Worm (Caenorhabditis elegans) whole organism, mixed stage, embryonic: ENCODE measurements around the gene Y22D7AL.11.

Experiments used
- M03D4.4 ChIP-seq: sonication (generic microtip); optimal IDR thresholded peaks from 2 replicates; lab custom pipeline; 2017; ENCODE audit warnings: mild to moderate bottlenecking, missing genetic modification characterization, missing compliant biosample characterization
- bed-3 ChIP-seq: fragments of 200-800 bp; sonication (Bioruptor generic); optimal IDR thresholded peaks from 3 replicates; lab custom pipeline; 2018; ENCODE audit warnings: mild to moderate bottlenecking, missing genetic modification characterization, moderate library complexity, missing compliant biosample characterization
- blmp-1 ChIP-seq: fragments of 150-350 bp; optimal IDR thresholded peaks from 2 replicates; lab custom pipeline; 2014; ENCODE audit warnings: missing biosample characterization, missing genetic modification characterization
- ceh-39 ChIP-seq: fragments of 150-350 bp; optimal IDR thresholded peaks from 2 replicates; lab custom pipeline; 2014; ENCODE audit warnings: missing biosample characterization, missing genetic modification characterization
- ceh-43 ChIP-seq: fragments of 200-800 bp; sonication (Bioruptor generic); optimal IDR thresholded peaks from 2 replicates; lab custom pipeline; 2018; ENCODE audit warnings: mild to moderate bottlenecking, missing genetic modification characterization, moderate library complexity, missing compliant biosample characterization
- ceh-83 ChIP-seq: fragments of 200-800 bp; sonication (Bioruptor generic); optimal IDR thresholded peaks from 2 replicates; lab custom pipeline; 2018; ENCODE audit warnings: mild to moderate bottlenecking, missing genetic modification characterization, missing compliant biosample characterization
- ces-1 ChIP-seq: fragments of 150-350 bp; optimal IDR thresholded peaks from 2 replicates; lab custom pipeline; 2014; ENCODE audit warnings: missing biosample characterization, missing genetic modification reagents, missing genetic modification characterization
- cnd-1 ChIP-seq: fragments of 200-800 bp; sonication (Bioruptor generic); optimal IDR thresholded peaks from 2 replicates; lab custom pipeline; 2018; ENCODE audit warnings: mild to moderate bottlenecking, missing genetic modification characterization, missing compliant biosample characterization
- drap-1 ChIP-seq: fragments of 200-800 bp; sonication (Bioruptor generic); optimal IDR thresholded peaks from 3 replicates; lab custom pipeline; 2018; ENCODE audit warnings: mild to moderate bottlenecking, missing genetic modification characterization, missing compliant biosample characterization
- elt-1 ChIP-seq: sonication (generic microtip); optimal IDR thresholded peaks from 2 replicates; lab custom pipeline; 2017; ENCODE audit warnings: missing genetic modification characterization, mild to moderate bottlenecking, missing compliant biosample characterization, antibody characterized with exemption, moderate library complexity, borderline replicate concordance; ENCODE audit not compliant: insufficient read depth
- elt-3 ChIP-seq: fragments of 150-350 bp; optimal IDR thresholded peaks from 2 replicates; lab custom pipeline; 2014; ENCODE audit warnings: missing biosample characterization, missing genetic modification characterization
- ham-2 ChIP-seq: fragments of 200-800 bp; sonication (Bioruptor generic); optimal IDR thresholded peaks from 2 replicates; lab custom pipeline; 2018; ENCODE audit warnings: mild to moderate bottlenecking, missing genetic modification characterization, missing compliant biosample characterization
- hlh-1 ChIP-seq: fragments of 150-350 bp; optimal IDR thresholded peaks from 2 replicates; lab custom pipeline; 2014; ENCODE audit warnings: missing biosample characterization, missing genetic modification reagents, missing genetic modification characterization
- lin-13 ChIP-seq: fragments of 150-350 bp; optimal IDR thresholded peaks from 2 replicates; lab custom pipeline; 2014; ENCODE audit warnings: missing biosample characterization, missing genetic modification characterization
- lin-32 ChIP-seq: fragments of 200-800 bp; sonication (Bioruptor generic); optimal IDR thresholded peaks from 2 replicates; lab custom pipeline; 2018; ENCODE audit warnings: mild to moderate bottlenecking, missing genetic modification characterization, missing compliant biosample characterization
- mab-5 ChIP-seq: fragments of 150-350 bp; optimal IDR thresholded peaks from 2 replicates; lab custom pipeline; 2014; ENCODE audit warnings: missing biosample characterization, missing genetic modification characterization
- mep-1 ChIP-seq: fragments of 150-350 bp; optimal IDR thresholded peaks from 2 replicates; lab custom pipeline; 2017; ENCODE audit warnings: missing biosample characterization, missing genetic modification reagents, missing genetic modification characterization, inconsistent platforms
- mls-2 ChIP-seq: sonication (generic microtip); optimal IDR thresholded peaks from 2 replicates; lab custom pipeline; 2016; ENCODE audit warnings: mild to moderate bottlenecking, missing genetic modification characterization, moderate library complexity, missing compliant biosample characterization
- nhr-12 ChIP-seq: fragments of 150-350 bp; optimal IDR thresholded peaks from 2 replicates; lab custom pipeline; 2014; ENCODE audit warnings: missing biosample characterization, missing genetic modification characterization
- nhr-2 ChIP-seq: fragments of 150-350 bp; optimal IDR thresholded peaks from 2 replicates; lab custom pipeline; 2014; ENCODE audit warnings: missing biosample characterization, missing genetic modification characterization
- nhr-237 ChIP-seq: fragments of 150-350 bp; optimal IDR thresholded peaks from 2 replicates; lab custom pipeline; 2014; ENCODE audit warnings: missing biosample characterization, missing genetic modification characterization
- nhr-28 ChIP-seq: fragments of 150-350 bp; optimal IDR thresholded peaks from 2 replicates; lab custom pipeline; 2014; ENCODE audit warnings: missing biosample characterization, missing genetic modification characterization
- nhr-76 ChIP-seq: sonication (generic microtip); optimal IDR thresholded peaks from 2 replicates; lab custom pipeline; 2017; ENCODE audit warnings: missing biosample characterization, missing genetic modification characterization
- pha-4 ChIP-seq: fragments of 150-350 bp; optimal IDR thresholded peaks from 2 replicates; lab custom pipeline; 2018; ENCODE audit warnings: missing biosample characterization, missing genetic modification reagents, missing genetic modification characterization
- sem-2 ChIP-seq: fragments of 200-800 bp; sonication (Bioruptor generic); optimal IDR thresholded peaks from 2 replicates; lab custom pipeline; 2018; ENCODE audit warnings: mild to moderate bottlenecking, missing genetic modification characterization, missing compliant biosample characterization
- snpc-4 ChIP-seq: fragments of 150-350 bp; optimal IDR thresholded peaks from 2 replicates; lab custom pipeline; 2014; ENCODE audit warnings: missing biosample characterization, missing genetic modification characterization
- sptf-1 ChIP-seq: sonication (generic microtip); optimal IDR thresholded peaks from 2 replicates; lab custom pipeline; 2017; ENCODE audit warnings: mild to moderate bottlenecking, missing genetic modification characterization, moderate library complexity, missing compliant biosample characterization
- tbx-8 ChIP-seq: fragments of 200-800 bp; sonication (Bioruptor generic); optimal IDR thresholded peaks from 2 replicates; lab custom pipeline; 2018; ENCODE audit warnings: mild to moderate bottlenecking, missing genetic modification characterization, moderate library complexity, missing compliant biosample characterization
- unc-120 ChIP-seq: sonication (generic microtip); optimal IDR thresholded peaks from 2 replicates; lab custom pipeline; 2017; ENCODE audit warnings: missing genetic modification characterization, missing compliant biosample characterization; ENCODE audit not compliant: poor library complexity, severe bottlenecking
- unc-39 ChIP-seq: fragments of 150-350 bp; optimal IDR thresholded peaks from 2 replicates; lab custom pipeline; 2014; ENCODE audit warnings: missing biosample characterization, missing genetic modification characterization
- unc-62 ChIP-seq: fragments of 150-350 bp; optimal IDR thresholded peaks from 2 replicates; lab custom pipeline; 2014; ENCODE audit warnings: missing biosample characterization, missing genetic modification reagents, missing genetic modification characterization
- zip-8 ChIP-seq: fragments of 150-350 bp; optimal IDR thresholded peaks from 2 replicates; lab custom pipeline; 2014; ENCODE audit warnings: missing biosample characterization, missing genetic modification characterization
- ztf-11 ChIP-seq: fragments of 150-350 bp; optimal IDR thresholded peaks from 2 replicates; lab custom pipeline; 2014; ENCODE audit warnings: missing biosample characterization, missing genetic modification characterization

Y22D7AL.11 gene

ce11 chrIII:1661031-1661430 is 26.9 kb upstream of the Y22D7AL.11 start:
- TF ChIP-seq blmp-1 (tag; lab: Kevin White, UChicago), result no peak
- TF ChIP-seq zip-8 (tag; lab: Kevin White, UChicago), result no peak
- TF ChIP-seq ces-1, result no peak
- no peak for TF ChIP-seq mab-5 (tag; lab: Kevin White, UChicago)
- no peak for TF ChIP-seq nhr-76 (tag; lab: Kevin White, UChicago)
- TF ChIP-seq ceh-43 (GFP tag; lab: Kevin White, UChicago), result no peak
- TF ChIP-seq ceh-39 (tag; lab: Kevin White, UChicago), result no peak
- TF ChIP-seq pha-4 (tag; lab: Kevin White, UChicago), result no peak
- no peak for TF ChIP-seq cnd-1 (tag; lab: Kevin White, UChicago)
- no peak for TF ChIP-seq drap-1 (GFP tag; lab: Kevin White, UChicago)
- TF ChIP-seq snpc-4, result no peak
- TF ChIP-seq sem-2 (GFP tag; lab: Kevin White, UChicago), result no peak
- TF ChIP-seq nhr-237, result no peak

- TF ChIP-seq ceh-83, result no peak
- TF ChIP-seq nhr-12 (tag; lab: Kevin White, UChicago), result no peak
- no peak for TF ChIP-seq nhr-237
- TF ChIP-seq hlh-1 (tag; lab: Kevin White, UChicago), result no peak
- TF ChIP-seq elt-1 (tag; lab: Kevin White, UChicago), result no peak
- no peak for TF ChIP-seq ham-2 (GFP tag; lab: Kevin White, UChicago)
- TF ChIP-seq unc-39 (tag; lab: Kevin White, UChicago), result no peak
- no peak for TF ChIP-seq bed-3 (GFP tag; lab: Kevin White, UChicago)
- TF ChIP-seq elt-3 (tag; lab: Kevin White, UChicago), result no peak
- no peak for TF ChIP-seq M03D4.4 (tag; lab: Kevin White, UChicago)
- no peak for TF ChIP-seq mep-1 (tag; lab: Kevin White, UChicago)
- no peak for TF ChIP-seq ceh-39 (tag; lab: Kevin White, UChicago)
- no peak for TF ChIP-seq nhr-28
- TF ChIP-seq ces-1, result no peak
- TF ChIP-seq lin-13 (tag; lab: Kevin White, UChicago), result no peak
- TF ChIP-seq zip-8 (tag; lab: Kevin White, UChicago), result no peak
- TF ChIP-seq unc-62 (GFP tag; lab: Kevin White, UChicago), result no peak
- no peak for TF ChIP-seq pha-4 (tag; lab: Kevin White, UChicago)
Measured at ce11 chrIII:1659763-1660162, 25.6 kb upstream of the Y22D7AL.11 start, which contains the start of gene Y22D7AL.15. Gene Y22D7AL.15 (minus strand): TSS chrIII:1659863.

- no peak for TF ChIP-seq elt-3 (tag; lab: Kevin White, UChicago)
- TF ChIP-seq nhr-28, result no peak
- TF ChIP-seq tbx-8 (GFP tag; lab: Kevin White, UChicago), result no peak
- TF ChIP-seq ceh-39 (tag; lab: Kevin White, UChicago), result no peak
- no peak for TF ChIP-seq elt-1 (tag; lab: Kevin White, UChicago)
- TF ChIP-seq lin-32 (GFP tag; lab: Kevin White, UChicago), result no peak
- no peak for TF ChIP-seq nhr-2 (tag; lab: Kevin White, UChicago)
- TF ChIP-seq cnd-1 (tag; lab: Kevin White, UChicago), result no peak
- TF ChIP-seq bed-3 (GFP tag; lab: Kevin White, UChicago), result no peak
- no peak for TF ChIP-seq nhr-12 (tag; lab: Kevin White, UChicago)
- TF ChIP-seq ztf-11 (tag; lab: Kevin White, UChicago), result no peak
- TF ChIP-seq mep-1 (tag; lab: Kevin White, UChicago), result no peak
- no peak for TF ChIP-seq unc-39 (tag; lab: Kevin White, UChicago)
- no peak for TF ChIP-seq M03D4.4 (tag; lab: Kevin White, UChicago)
- TF ChIP-seq drap-1 (GFP tag; lab: Kevin White, UChicago), result no peak
- TF ChIP-seq blmp-1 (tag; lab: Kevin White, UChicago), result no peak
- no peak for TF ChIP-seq snpc-4
- TF ChIP-seq, all 35 proteins: peak for 0
Measured at ce11 chrIII:1657380-1657779, 23.2 kb upstream of the Y22D7AL.11 start, which contains the start of gene cht-4. Gene cht-4 (minus strand): TSS chrIII:1657480.

- TF ChIP-seq nhr-237 (no peak), lin-13 (tag; lab: Kevin White, UChicago) (no peak), elt-3 (tag; lab: Kevin White, UChicago) (no peak), snpc-4 (no peak), zip-8 (tag; lab: Kevin White, UChicago) (no peak), ces-1 (no peak)
Measured at ce11 chrIII:1652925-1653324, 18.8 kb upstream of the Y22D7AL.11 start.

- TF ChIP-seq unc-39 (tag; lab: Kevin White, UChicago), result no peak
- TF ChIP-seq hlh-1 (tag; lab: Kevin White, UChicago), result no peak
- no peak for TF ChIP-seq mls-2 (tag; lab: Kevin White, UChicago)
- no peak for TF ChIP-seq ztf-11 (tag; lab: Kevin White, UChicago)
- no peak for TF ChIP-seq nhr-28
- no peak for TF ChIP-seq unc-120
- TF ChIP-seq ceh-43 (GFP tag; lab: Kevin White, UChicago), result no peak
- TF ChIP-seq sptf-1 (tag; lab: Kevin White, UChicago), result no peak
- no peak for TF ChIP-seq nhr-237
Measured at ce11 chrIII:1652181-1652580, 18.0 kb upstream of the Y22D7AL.11 start, which contains the start of gene Y22D7AL.1. Gene Y22D7AL.1 (plus strand): TSS chrIII:1652481.
